Fruit fly (Drosophila melanogaster) whole organism, pupa: ENCODE data around the gene CG15725.

Experiments
- CG10348 ChIP-seq: fragments of 200-800 bp; sonication (Bioruptor generic); IDR thresholded peaks from 2 replicates; pipeline ENCODE4 v1.3.6; 2022; ENCODE audit warnings: missing biosample characterization, missing genetic modification characterization
- CG12605 ChIP-seq: fragments of 200-800 bp; sonication (Bioruptor generic); IDR thresholded peaks from 2 replicates; pipeline ENCODE4 v1.3.6; 2022; ENCODE audit warnings: missing biosample characterization, missing genetic modification characterization
- CG13204 ChIP-seq: fragments of 200-800 bp; sonication (Bioruptor generic); optimal IDR thresholded peaks from 2 replicates; lab custom pipeline; 2018; ENCODE audit warnings: missing biosample characterization, mild to moderate bottlenecking, missing genetic modification characterization, moderate library complexity
- CG14655 ChIP-seq: fragments of 200-800 bp; sonication (Bioruptor generic); optimal IDR thresholded peaks from 3 replicates; lab custom pipeline; 2017; ENCODE audit warnings: mild to moderate bottlenecking, missing biosample characterization, missing genetic modification reagents, missing genetic modification characterization
- CG15710 ChIP-seq: fragments of 200-800 bp; sonication (Bioruptor generic); optimal IDR thresholded peaks from 2 replicates; lab custom pipeline; 2018; ENCODE audit warnings: missing biosample characterization, mild to moderate bottlenecking, missing genetic modification characterization, moderate library complexity
- CG17806 ChIP-seq: fragments of 200-800 bp; sonication (Bioruptor generic); optimal IDR thresholded peaks from 2 replicates; lab custom pipeline; 2018; ENCODE audit warnings: missing biosample characterization, mild to moderate bottlenecking, missing genetic modification characterization, moderate library complexity
- CG32121 ChIP-seq: fragments of 200-800 bp; sonication (Bioruptor generic); IDR thresholded peaks from 2 replicates; pipeline ENCODE4 v1.3.6; 2022; ENCODE audit warnings: missing biosample characterization, missing genetic modification characterization
- CG34367 ChIP-seq: fragments of 200-800 bp; sonication (Bioruptor generic); optimal IDR thresholded peaks from 2 replicates; lab custom pipeline; 2018; ENCODE audit warnings: missing biosample characterization, mild to moderate bottlenecking, missing genetic modification characterization
- CG4496 ChIP-seq: fragments of 200-800 bp; sonication (Bioruptor generic); IDR thresholded peaks from 3 replicates; pipeline ENCODE4 v1.3.6; 2022; ENCODE audit warnings: missing biosample characterization, missing genetic modification characterization
- CG8159 ChIP-seq: fragments of 200-800 bp; sonication (Bioruptor generic); optimal IDR thresholded peaks from 3 replicates; lab custom pipeline; 2018; ENCODE audit warnings: missing biosample characterization, mild to moderate bottlenecking, missing genetic modification characterization, moderate library complexity
- CG8301 ChIP-seq: fragments of 200-800 bp; sonication (Bioruptor generic); optimal IDR thresholded peaks from 2 replicates; lab custom pipeline; 2018; ENCODE audit warnings: missing biosample characterization, mild to moderate bottlenecking, missing genetic modification characterization
- CG9948 ChIP-seq: fragments of 200-800 bp; sonication (Bioruptor generic); optimal IDR thresholded peaks from 2 replicates; lab custom pipeline; 2018; ENCODE audit warnings: missing biosample characterization, mild to moderate bottlenecking, missing genetic modification characterization, moderate library complexity
- D1 ChIP-seq: fragments of 200-800 bp; sonication (Bioruptor generic); optimal IDR thresholded peaks from 2 replicates; lab custom pipeline; 2018; ENCODE audit warnings: missing biosample characterization, mild to moderate bottlenecking, missing genetic modification characterization, moderate library complexity
- EcR ChIP-seq: fragments of 200-800 bp; sonication (Bioruptor generic); optimal IDR thresholded peaks from 3 replicates; lab custom pipeline; 2019; ENCODE audit warnings: missing biosample characterization, missing genetic modification characterization, mild to moderate bottlenecking, moderate library complexity, missing genetic modification reagents
- Ets98B ChIP-seq: fragments of 200-800 bp; sonication (Bioruptor generic); IDR thresholded peaks from 2 replicates; pipeline ENCODE4 v1.3.6; 2022; ENCODE audit warnings: missing biosample characterization, missing genetic modification characterization
- Pif1A ChIP-seq: fragments of 200-800 bp; sonication (Bioruptor generic); optimal IDR thresholded peaks from 3 replicates; lab custom pipeline; 2016; ENCODE audit warnings: missing biosample characterization, missing genetic modification characterization
- Pif1B ChIP-seq: fragments of 200-800 bp; sonication (Bioruptor generic); optimal IDR thresholded peaks from 3 replicates; lab custom pipeline; 2016; ENCODE audit warnings: missing biosample characterization, missing genetic modification characterization
- Snoo ChIP-seq: fragments of 200-800 bp; sonication (Bioruptor generic); optimal IDR thresholded peaks from 3 replicates; lab custom pipeline; 2017; ENCODE audit warnings: missing biosample characterization, mild to moderate bottlenecking, missing genetic modification characterization, inconsistent platforms
- fd96Ca ChIP-seq: fragments of 200-800 bp; sonication (Bioruptor generic); IDR thresholded peaks from 3 replicates; pipeline ENCODE4 v1.3.6; 2022; ENCODE audit warnings: missing biosample characterization, missing genetic modification characterization
- gl ChIP-seq: fragments of 200-800 bp; sonication (Bioruptor generic); optimal IDR thresholded peaks from 2 replicates; lab custom pipeline; 2018; ENCODE audit warnings: missing biosample characterization, mild to moderate bottlenecking, missing genetic modification characterization
- rn ChIP-seq: fragments of 200-800 bp; sonication (Bioruptor generic); IDR thresholded peaks from 2 replicates; pipeline ENCODE4 v1.3.6; 2022; ENCODE audit warnings: missing biosample characterization, missing genetic modification characterization

The CG15725 gene

DNA sequence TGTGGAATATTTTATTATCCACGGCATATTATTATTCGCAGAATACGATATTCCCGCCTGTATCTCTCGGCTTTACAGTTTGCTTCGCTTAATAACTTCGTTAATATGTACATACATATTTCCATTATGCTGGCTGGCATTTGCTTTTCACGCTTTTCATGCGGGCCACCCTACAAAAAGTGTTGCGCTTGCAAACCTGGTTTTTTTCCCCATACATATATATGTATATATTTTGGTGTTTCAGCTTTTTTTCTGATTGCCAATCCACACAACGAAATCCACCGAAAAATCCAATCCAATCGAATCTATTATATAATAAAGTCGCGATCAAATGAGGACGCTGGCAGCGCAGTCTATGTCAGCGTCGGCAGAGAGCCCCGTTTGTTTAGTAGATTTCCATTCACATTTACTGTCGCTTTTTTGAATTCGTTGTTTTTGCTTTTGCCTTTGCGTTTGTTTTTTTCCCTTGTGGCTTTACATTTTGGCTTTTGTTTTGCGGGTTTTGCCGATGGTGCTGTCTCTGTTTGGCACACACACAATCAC lies 39.8 kb upstream of the CG15725 start:
- TF ChIP-seq Pif1A = no peak
- TF ChIP-seq CG17806 (tag; lab: Kevin White, UChicago) = no peak
- 0 out of 3 replicates have a peak, but pooled peaks have one; percentile 7 for TF ChIP-seq fd96Ca
- TF ChIP-seq CG8159 = peak; percentile 22
- no peak for TF ChIP-seq Pif1B (GFP tag; lab: Kevin White, UChicago)

DNA sequence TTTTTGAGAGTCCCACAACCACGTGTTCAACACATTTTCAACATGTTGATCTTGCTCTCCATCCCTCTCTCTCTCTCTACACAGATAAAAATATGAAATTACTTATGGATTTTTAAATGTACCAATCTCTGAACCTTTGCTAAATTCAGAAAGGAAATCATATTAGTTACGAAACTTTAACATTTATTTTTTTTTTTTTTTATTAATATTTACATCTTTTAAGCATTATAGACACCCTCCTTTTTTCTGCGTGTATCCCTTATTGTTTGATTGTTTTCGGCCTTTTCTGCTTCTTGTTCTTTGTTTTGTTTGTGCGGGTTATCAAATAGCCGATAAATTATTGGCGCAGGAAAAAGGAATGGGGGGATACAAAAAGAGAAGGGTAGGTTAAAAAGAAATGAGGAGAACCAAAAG lies 39.2 kb upstream of the CG15725 start:
- TF ChIP-seq gl (tag; lab: Kevin White, UChicago) (peak; percentile 36), CG17806 (tag; lab: Kevin White, UChicago) (peak; percentile 86), CG8159 (peak; percentile 90), CG15710 (tag; lab: Kevin White, UChicago) (peak; percentile 86), CG10348 (GFP tag; lab: Robert Waterston, UW) (no peak), D1 (tag; lab: Kevin White, UChicago) (peak; percentile 54), Ets98B (GFP tag; lab: Robert Waterston, UW) (peak; percentile 79), CG9948 (tag; lab: Kevin White, UChicago) (peak; percentile 87), CG8301 (tag; lab: Kevin White, UChicago) (peak; percentile 47), Pif1B (GFP tag; lab: Kevin White, UChicago) (peak; percentile 73), CG32121 (peak; percentile 72), CG14655 (peak; percentile 66), rn (peak; percentile 54; the same call in 1 of the 2 replicates), fd96Ca (no peak), CG13204 (GFP tag; lab: Kevin White, UChicago) (peak; percentile 48), Snoo (peak; percentile 92), Pif1A (peak; percentile 66), CG4496 (GFP tag; lab: Robert Waterston, UW) (peak; percentile 90), EcR (GFP tag; lab: Kevin White, UChicago) (no peak), CG34367 (tag; lab: Kevin White, UChicago) (peak; percentile 70), CG12605 (GFP tag; lab: Robert Waterston, UW) (peak; percentile 83)

dm6 chrX:12667008-12667407 lies 38.6 kb upstream of the CG15725 start:
- no peak for TF ChIP-seq Ets98B (GFP tag; lab: Robert Waterston, UW)
- no peak for TF ChIP-seq CG12605 (GFP tag; lab: Robert Waterston, UW)
- no peak for TF ChIP-seq Pif1A
- TF ChIP-seq CG13204 (GFP tag; lab: Kevin White, UChicago) = no peak
- no peak for TF ChIP-seq CG8301 (tag; lab: Kevin White, UChicago)
- no peak for TF ChIP-seq CG15710 (tag; lab: Kevin White, UChicago)
- TF ChIP-seq CG34367 (tag; lab: Kevin White, UChicago) = no peak
- no peak for TF ChIP-seq Pif1B (GFP tag; lab: Kevin White, UChicago)

DNA sequence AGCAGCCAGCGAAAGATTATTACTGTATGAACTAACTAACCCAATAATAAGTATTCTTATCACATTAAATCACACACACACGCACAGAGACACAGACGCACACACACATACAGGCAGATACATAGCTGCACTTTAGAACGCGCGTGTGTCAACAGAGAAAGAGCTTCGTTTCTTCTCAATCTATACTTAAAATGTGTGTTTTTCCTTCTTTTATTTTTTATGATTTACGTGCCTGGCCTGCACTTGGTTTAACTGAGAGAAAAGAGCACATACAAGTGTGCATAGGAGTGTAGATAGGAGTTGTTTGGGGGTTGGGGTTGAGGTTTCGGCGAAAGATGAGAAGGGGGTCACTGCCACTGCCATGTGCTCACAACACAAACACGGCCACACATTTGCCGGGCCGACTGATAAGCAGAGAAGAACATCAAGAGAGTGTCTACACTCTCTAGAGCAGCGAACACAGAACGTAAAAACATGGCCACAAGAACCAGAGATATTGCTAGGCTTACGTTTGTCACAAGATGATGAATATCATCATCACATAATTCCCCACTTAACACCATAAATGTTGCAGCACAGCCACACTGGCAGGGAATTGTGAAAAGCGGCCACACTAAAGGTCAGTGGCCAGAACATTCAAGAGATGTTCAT lies 37.9 kb upstream of the CG15725 start:
- no peak for TF ChIP-seq CG4496 (GFP tag; lab: Robert Waterston, UW)
- no peak for TF ChIP-seq CG9948 (tag; lab: Kevin White, UChicago)
- peak; percentile 17 for TF ChIP-seq Pif1B (GFP tag; lab: Kevin White, UChicago)
- peak; percentile 40 for TF ChIP-seq gl (tag; lab: Kevin White, UChicago)
- peak; percentile 67 for TF ChIP-seq EcR (GFP tag; lab: Kevin White, UChicago)
- peak; percentile 4 for TF ChIP-seq CG14655
- TF ChIP-seq, all 21 proteins: peak for 4

- TF ChIP-seq EcR (GFP tag; lab: Kevin White, UChicago) (peak; percentile 12), D1 (tag; lab: Kevin White, UChicago) (no peak), Snoo (no peak), Ets98B (GFP tag; lab: Robert Waterston, UW) (no peak)
Observed at dm6 chrX:12668723-12669122, 36.9 kb upstream of the CG15725 start.

DNA sequence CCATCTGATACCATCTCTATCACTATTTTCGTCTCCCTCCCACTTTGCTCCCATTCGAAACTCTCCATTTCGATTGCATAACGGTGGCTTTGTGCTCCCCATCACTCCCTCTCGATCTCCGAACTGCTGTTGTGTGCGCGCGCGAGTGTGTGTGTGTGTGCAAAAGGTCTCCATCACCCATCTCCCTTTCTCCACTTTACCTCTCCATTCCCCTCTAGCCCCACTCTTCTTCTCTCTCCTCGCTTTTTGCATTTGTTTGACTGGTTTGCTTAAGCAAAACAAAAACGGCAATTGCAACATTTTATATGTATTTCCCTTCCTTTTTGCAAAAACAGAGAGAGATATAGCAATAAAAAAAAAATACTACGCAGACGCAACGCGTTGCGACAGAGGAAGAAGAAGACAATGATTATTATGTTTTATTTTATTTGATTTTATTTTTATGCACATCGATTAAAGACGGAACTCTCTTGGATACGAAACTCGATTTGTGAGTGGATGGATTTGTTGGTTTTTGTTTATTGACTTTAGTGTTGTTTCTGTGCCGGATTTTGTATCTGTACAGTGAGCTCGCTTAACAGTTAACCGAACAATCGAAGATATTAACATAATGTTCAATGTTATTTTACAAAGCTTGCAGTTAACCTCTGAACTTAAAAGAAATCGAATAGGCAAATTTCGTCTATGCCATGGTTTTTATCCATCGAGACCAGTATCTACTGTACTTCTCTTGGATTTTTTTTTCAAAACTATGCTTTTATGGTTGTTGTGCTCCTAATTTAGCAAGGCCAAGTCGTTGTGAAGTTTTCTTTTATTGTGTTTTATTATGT lies 35.8 kb upstream of the CG15725 start:
- TF ChIP-seq CG10348 (GFP tag; lab: Robert Waterston, UW) (no peak), fd96Ca (peak; percentile 64; the same call in 2 of the 3 replicates), rn (peak; percentile 28; the same call in 1 of the 2 replicates), CG8301 (tag; lab: Kevin White, UChicago) (peak; percentile 66), CG8159 (peak; percentile 73), CG4496 (GFP tag; lab: Robert Waterston, UW) (peak; percentile 80), Snoo (peak; percentile 56), CG9948 (tag; lab: Kevin White, UChicago) (peak; percentile 51), gl (tag; lab: Kevin White, UChicago) (peak; percentile 73), CG32121 (peak; percentile 77), Pif1B (GFP tag; lab: Kevin White, UChicago) (peak; percentile 9), CG13204 (GFP tag; lab: Kevin White, UChicago) (peak; percentile 66), CG34367 (tag; lab: Kevin White, UChicago) (peak; percentile 53), CG17806 (tag; lab: Kevin White, UChicago) (peak; percentile 58), EcR (GFP tag; lab: Kevin White, UChicago) (peak; percentile 61), CG15710 (tag; lab: Kevin White, UChicago) (peak; percentile 73), Ets98B (GFP tag; lab: Robert Waterston, UW) (peak; percentile 65), Pif1A (peak; percentile 65), D1 (tag; lab: Kevin White, UChicago) (peak; percentile 25), CG12605 (GFP tag; lab: Robert Waterston, UW) (peak; percentile 33; the same call in 1 of the 2 replicates), CG14655 (peak; percentile 64)
- TF ChIP-seq, all 21 proteins: peak for 20
